Fruit fly (Drosophila melanogaster) whole organism, embryonic: ENCODE data around the gene Psn.

Experiments used
- Atf3 ChIP-seq: fragments of 200-800 bp; sonication (Bioruptor generic); optimal IDR thresholded peaks from 3 replicates; lab custom pipeline; 2016; ENCODE audit warnings: missing biosample characterization, missing genetic modification characterization
- CG10462 ChIP-seq: fragments of 200-800 bp; sonication (Bioruptor generic); optimal IDR thresholded peaks from 2 replicates; lab custom pipeline; 2016; ENCODE audit warnings: missing biosample characterization, missing genetic modification characterization
- CG11247 ChIP-seq: fragments of 200-800 bp; sonication (Bioruptor generic); IDR thresholded peaks from 2 replicates; pipeline ENCODE4 v1.3.6; 2022; ENCODE audit warnings: missing biosample characterization, missing genetic modification characterization
- CG11504 ChIP-seq: fragments of 200-800 bp; sonication (Bioruptor generic); optimal IDR thresholded peaks from 3 replicates; lab custom pipeline; 2019; ENCODE audit warnings: missing biosample characterization, mild to moderate bottlenecking, missing genetic modification characterization, moderate library complexity
- CG12659 ChIP-seq: fragments of 200-800 bp; sonication (Bioruptor generic); optimal IDR thresholded peaks from 3 replicates; lab custom pipeline; 2017; ENCODE audit warnings: mild to moderate bottlenecking, missing biosample characterization, missing genetic modification reagents, missing genetic modification characterization
- CG13894 ChIP-seq: fragments of 200-800 bp; sonication (Bioruptor generic); optimal IDR thresholded peaks from 3 replicates; lab custom pipeline; 2018; ENCODE audit warnings: missing biosample characterization, mild to moderate bottlenecking, missing genetic modification characterization, moderate library complexity
- CG14667 ChIP-seq: fragments of 200-800 bp; sonication (Bioruptor generic); IDR thresholded peaks from 2 replicates; pipeline ENCODE4 v1.3.6; 2022; ENCODE audit warnings: missing biosample characterization, missing genetic modification characterization
- CG16779 ChIP-seq: fragments of 200-800 bp; sonication (Bioruptor generic); IDR thresholded peaks from 2 replicates; pipeline ENCODE4 v1.3.6; 2022; ENCODE audit warnings: missing biosample characterization, missing genetic modification characterization
- CG1832 ChIP-seq: fragments of 200-800 bp; sonication (Bioruptor generic); optimal IDR thresholded peaks from 2 replicates; lab custom pipeline; 2017; ENCODE audit warnings: missing biosample characterization, mild to moderate bottlenecking, missing genetic modification characterization, inconsistent platforms
- CG18476 ChIP-seq: fragments of 200-800 bp; sonication (Bioruptor generic); optimal IDR thresholded peaks from 2 replicates; lab custom pipeline; 2016; ENCODE audit warnings: missing biosample characterization, mild to moderate bottlenecking, missing genetic modification characterization
- CG2678 ChIP-seq: fragments of 200-800 bp; sonication (Bioruptor generic); optimal IDR thresholded peaks from 3 replicates; lab custom pipeline; 2019; ENCODE audit warnings: missing biosample characterization, mild to moderate bottlenecking, missing genetic modification characterization, moderate library complexity
- CG3163 ChIP-seq: fragments of 200-800 bp; sonication (Bioruptor generic); optimal IDR thresholded peaks from 3 replicates; lab custom pipeline; 2016; ENCODE audit warnings: missing biosample characterization, missing genetic modification characterization
- CG32772 ChIP-seq: fragments of 200-800 bp; sonication (Bioruptor generic); IDR thresholded peaks from 2 replicates; pipeline ENCODE4 v1.3.6; 2022; ENCODE audit warnings: missing biosample characterization, missing genetic modification characterization
- CG4360 ChIP-seq: fragments of 200-800 bp; sonication (Bioruptor generic); IDR thresholded peaks from 2 replicates; pipeline ENCODE4 v1.3.6; 2022; ENCODE audit warnings: missing biosample characterization, missing genetic modification characterization
- CG43689 ChIP-seq: fragments of 200-800 bp; sonication (Bioruptor generic); IDR thresholded peaks from 2 replicates; pipeline ENCODE4 v1.3.6; 2022; ENCODE audit warnings: missing biosample characterization, missing genetic modification characterization
- CG7963 ChIP-seq: fragments of 200-800 bp; sonication (Bioruptor generic); IDR thresholded peaks from 3 replicates; pipeline ENCODE4 v1.3.6; 2022; ENCODE audit warnings: missing biosample characterization, missing genetic modification characterization; ENCODE audit not compliant: partially characterized antibody
- CG8478 ChIP-seq: fragments of >200 bp; optimal IDR thresholded peaks from 2 replicates; lab custom pipeline; 2018
- CrebB ChIP-seq: fragments of 200-800 bp; sonication (Bioruptor generic); optimal IDR thresholded peaks from 3 replicates; lab custom pipeline; 2018; ENCODE audit warnings: missing biosample characterization, mild to moderate bottlenecking, missing genetic modification characterization
- Dip2 ChIP-seq: fragments of 200-800 bp; sonication (Bioruptor generic); IDR thresholded peaks from 2 replicates; pipeline ENCODE4 v1.3.6; 2022; ENCODE audit warnings: missing biosample characterization, missing genetic modification characterization
- E2f2 ChIP-seq: fragments of 200-800 bp; sonication (Bioruptor generic); IDR thresholded peaks from 2 replicates; pipeline ENCODE4 v1.3.6; 2022; ENCODE audit warnings: missing biosample characterization, missing genetic modification characterization
- Lim3 ChIP-seq: fragments of 200-800 bp; sonication (Bioruptor generic); IDR thresholded peaks from 2 replicates; pipeline ENCODE4 v1.3.6; 2022; ENCODE audit warnings: missing biosample characterization, missing genetic modification characterization
- MTF-1 ChIP-seq: fragments of 200-800 bp; sonication (Bioruptor generic); optimal IDR thresholded peaks from 2 replicates; lab custom pipeline; 2018; ENCODE audit warnings: missing biosample characterization, mild to moderate bottlenecking, missing genetic modification characterization, borderline replicate concordance
- Mes4 ChIP-seq: fragments of 200-800 bp; sonication (Bioruptor generic); optimal IDR thresholded peaks from 2 replicates; lab custom pipeline; 2016; ENCODE audit warnings: missing biosample characterization, missing genetic modification characterization
- Pdp1 ChIP-seq, 2 experiments: fragments of 200-800 bp; sonication (Bioruptor generic); optimal IDR thresholded peaks; 3 replicates each; lab custom pipeline; 2016; ENCODE audit warnings: missing biosample characterization in 2 of 2, missing genetic modification characterization in 2 of 2, mild to moderate bottlenecking in 1 of 2, moderate library complexity in 1 of 2
- Side ChIP-seq: fragments of 200-800 bp; sonication (Bioruptor generic); optimal IDR thresholded peaks from 2 replicates; lab custom pipeline; 2016; ENCODE audit warnings: missing biosample characterization, missing genetic modification characterization
- bab2 ChIP-seq: fragments of 200-800 bp; sonication (Bioruptor generic); optimal IDR thresholded peaks from 2 replicates; lab custom pipeline; 2016; ENCODE audit warnings: missing biosample characterization, missing genetic modification characterization
- bbx ChIP-seq: fragments of 200-800 bp; sonication (Bioruptor generic); IDR thresholded peaks from 2 replicates; pipeline ENCODE4 v1.3.6; 2022; ENCODE audit warnings: missing biosample characterization, missing genetic modification characterization; ENCODE audit not compliant: partially characterized antibody
- bigmax ChIP-seq: fragments of 200-800 bp; sonication (Bioruptor generic); optimal IDR thresholded peaks from 2 replicates; lab custom pipeline; 2018; ENCODE audit warnings: missing biosample characterization, mild to moderate bottlenecking, missing genetic modification characterization
- bsh ChIP-seq, 2 experiments: fragments of 200-800 bp; sonication (Bioruptor generic); optimal IDR thresholded peaks; 2 replicates each; lab custom pipeline; 2017 to 2018; ENCODE audit warnings: mild to moderate bottlenecking in 2 of 2, missing biosample characterization in 2 of 2, missing genetic modification characterization in 2 of 2, moderate library complexity in 1 of 2
- btn ChIP-seq: fragments of 200-800 bp; sonication (Bioruptor generic); optimal IDR thresholded peaks from 2 replicates; lab custom pipeline; 2016; ENCODE audit warnings: missing biosample characterization, missing genetic modification characterization
- cas ChIP-seq: fragments of 200-800 bp; sonication (Bioruptor generic); IDR thresholded peaks from 2 replicates; pipeline ENCODE4 v1.3.6; 2022; ENCODE audit warnings: missing biosample characterization, missing genetic modification characterization
- cwo ChIP-seq: fragments of 200-800 bp; sonication (Bioruptor generic); optimal IDR thresholded peaks from 3 replicates; lab custom pipeline; 2017; ENCODE audit warnings: missing biosample characterization, missing genetic modification characterization, mild to moderate bottlenecking, moderate library complexity, missing genetic modification reagents
- danr ChIP-seq: fragments of 200-800 bp; sonication (Bioruptor generic); IDR thresholded peaks from 2 replicates; pipeline ENCODE4 v1.3.6; 2022; ENCODE audit warnings: missing biosample characterization, missing genetic modification characterization
- dmrt99B ChIP-seq: fragments of 200-800 bp; sonication (Bioruptor generic); optimal IDR thresholded peaks from 2 replicates; lab custom pipeline; 2018; ENCODE audit warnings: missing biosample characterization, mild to moderate bottlenecking, missing genetic modification characterization, moderate library complexity
- fd3F ChIP-seq: fragments of 200-800 bp; sonication (Bioruptor generic); optimal IDR thresholded peaks from 2 replicates; lab custom pipeline; 2018; ENCODE audit warnings: missing biosample characterization, mild to moderate bottlenecking, missing genetic modification characterization, moderate library complexity
- grn ChIP-seq: fragments of 200-800 bp; sonication (Bioruptor generic); optimal IDR thresholded peaks from 3 replicates; lab custom pipeline; 2017; ENCODE audit warnings: missing biosample characterization, missing genetic modification characterization
- ham ChIP-seq: fragments of 200-800 bp; sonication (Bioruptor generic); IDR thresholded peaks from 2 replicates; pipeline ENCODE4 v1.3.6; 2022; ENCODE audit warnings: missing biosample characterization, missing genetic modification characterization
- hb ChIP-seq: fragments of 200-800 bp; sonication (Bioruptor generic); IDR thresholded peaks from 3 replicates; pipeline ENCODE4 v1.3.6; 2022; ENCODE audit warnings: missing biosample characterization, missing genetic modification characterization; ENCODE audit not compliant: partially characterized antibody
- kah ChIP-seq: fragments of 200-800 bp; sonication (Bioruptor generic); optimal IDR thresholded peaks from 2 replicates; lab custom pipeline; 2018; ENCODE audit warnings: missing biosample characterization, mild to moderate bottlenecking, missing genetic modification characterization
- luna ChIP-seq: fragments of 200-800 bp; sonication (Bioruptor generic); optimal IDR thresholded peaks from 2 replicates; lab custom pipeline; 2016; ENCODE audit warnings: missing biosample characterization, missing genetic modification characterization
- nerfin-2 ChIP-seq: fragments of 200-800 bp; sonication (Bioruptor generic); IDR thresholded peaks from 2 replicates; pipeline ENCODE4 v1.3.6; 2022; ENCODE audit warnings: missing biosample characterization, missing genetic modification characterization; ENCODE audit not compliant: partially characterized antibody
- pnt ChIP-seq: fragments of 200-800 bp; sonication (Bioruptor generic); optimal IDR thresholded peaks from 3 replicates; lab custom pipeline; 2016; ENCODE audit warnings: missing biosample characterization, missing genetic modification characterization
- schlank ChIP-seq: fragments of 200-800 bp; sonication (Bioruptor generic); optimal IDR thresholded peaks from 2 replicates; lab custom pipeline; 2018; ENCODE audit warnings: missing biosample characterization, mild to moderate bottlenecking, missing genetic modification characterization
- sna ChIP-seq: fragments of 200-800 bp; sonication (Bioruptor generic); IDR thresholded peaks from 2 replicates; pipeline ENCODE4 v1.3.6; 2022; ENCODE audit warnings: missing biosample characterization, missing genetic modification characterization; ENCODE audit not compliant: partially characterized antibody
- tap ChIP-seq: fragments of 200-800 bp; optimal IDR thresholded peaks from 3 replicates; lab custom pipeline; 2019; ENCODE audit warnings: missing biosample characterization, mild to moderate bottlenecking, missing genetic modification characterization, moderate library complexity
- trem ChIP-seq: fragments of 200-800 bp; optimal IDR thresholded peaks from 3 replicates; lab custom pipeline; 2019; ENCODE audit warnings: missing biosample characterization, mild to moderate bottlenecking, missing genetic modification characterization, moderate library complexity
- unpg ChIP-seq: fragments of 200-800 bp; sonication (Bioruptor generic); optimal IDR thresholded peaks from 3 replicates; lab custom pipeline; 2018; ENCODE audit warnings: missing biosample characterization, mild to moderate bottlenecking, missing genetic modification characterization, moderate library complexity

Gene Psn

DNA sequence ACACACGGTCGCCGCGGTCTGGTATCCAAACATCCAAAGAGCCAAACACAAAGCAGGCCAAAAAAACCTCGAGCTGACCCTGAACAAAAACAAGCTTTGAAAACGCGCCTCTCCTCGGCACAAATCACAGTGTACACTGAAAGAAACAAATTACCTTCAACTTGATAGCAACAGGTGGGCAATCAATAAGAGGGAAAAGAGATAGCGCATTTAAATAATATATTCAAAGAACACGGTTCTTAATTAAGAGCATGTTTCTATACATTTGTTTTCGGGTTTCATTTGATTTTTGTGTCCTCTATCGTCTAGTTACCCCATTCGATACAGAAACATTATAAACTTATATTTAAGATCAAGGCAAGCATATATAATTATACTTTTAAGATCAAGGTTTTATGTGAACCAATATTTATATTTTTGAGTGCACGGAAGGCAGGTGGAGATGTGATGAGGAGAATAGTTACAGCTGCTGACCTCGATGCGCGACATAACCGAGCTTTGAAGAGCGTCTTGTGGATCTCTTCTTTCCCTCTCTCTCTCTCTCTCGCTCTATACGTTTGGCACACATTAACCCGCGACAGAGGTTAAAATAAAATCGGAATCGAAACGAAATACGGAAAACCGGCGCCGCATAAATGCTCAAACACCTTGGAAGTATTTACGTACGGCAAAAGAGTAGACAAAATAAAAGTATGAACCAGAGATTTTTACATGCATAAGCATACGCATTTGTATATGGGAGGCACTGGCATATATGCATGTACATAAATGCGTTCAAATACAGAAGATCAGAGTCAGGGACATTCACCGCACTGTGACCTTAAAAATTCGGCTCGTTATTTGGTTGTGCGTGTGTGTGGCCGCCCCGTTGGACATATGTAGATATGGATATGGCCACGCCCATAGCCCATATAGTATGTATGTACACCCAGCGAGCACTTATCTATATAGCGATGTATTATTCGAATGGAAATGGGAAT, 33.7 kb upstream of the Psn start (continued):
- TF ChIP-seq CG16779 (GFP tag; lab: Robert Waterston, UW) = no peak
- TF ChIP-seq bab2 (GFP tag; lab: Kevin White, UChicago) = peak; percentile 71
- TF ChIP-seq Pdp1 (GFP tag; optimal IDR thresholded peaks at IDR 0.05; lab: Kevin White, UChicago) = peak; percentile 69 to 85
- TF ChIP-seq bigmax (GFP tag; lab: Kevin White, UChicago) = no peak
- TF ChIP-seq fd3F (GFP tag; lab: Kevin White, UChicago) = peak; percentile 86
- TF ChIP-seq CG1832 (GFP tag; lab: Kevin White, UChicago) = peak; percentile 38
- TF ChIP-seq cas (GFP tag; lab: Robert Waterston, UW) = no peak
- TF ChIP-seq CG11504 (tag; lab: Kevin White, UChicago) = peak; percentile 92
- peak; percentile 58 to 82 for TF ChIP-seq bsh (GFP tag; optimal IDR thresholded peaks at IDR 0.05; lab: Kevin White, UChicago)
- peak; percentile 77 for TF ChIP-seq trem (tag; lab: Kevin White, UChicago)
- peak; percentile 50; the same call in 1 of the 2 replicates for TF ChIP-seq E2f2
- TF ChIP-seq luna (GFP tag; lab: Kevin White, UChicago) = no peak
- peak; percentile 54 for TF ChIP-seq grn
- 0 out of 2 replicates have a peak, but pooled peaks have one; percentile 28 for TF ChIP-seq CG11247 (GFP tag; lab: Robert Waterston, UW)
- TF ChIP-seq hb = no peak
- peak; percentile 42; the same call in 1 of the 2 replicates for TF ChIP-seq ham (GFP tag; lab: Robert Waterston, UW)
- TF ChIP-seq schlank (tag; lab: Kevin White, UChicago) = peak; percentile 29
- TF ChIP-seq kah (GFP tag; lab: Kevin White, UChicago) = peak; percentile 93
- peak; percentile 67 for TF ChIP-seq CG13894 (tag; lab: Kevin White, UChicago)
- TF ChIP-seq pnt = peak; percentile 66
- peak; percentile 57; the same call in 1 of the 2 replicates for TF ChIP-seq danr (GFP tag; lab: Robert Waterston, UW)
- TF ChIP-seq CG3163 (GFP tag; lab: Kevin White, UChicago) = peak; percentile 13
- TF ChIP-seq bbx (GFP tag; lab: Robert Waterston, UW) = no peak
- TF ChIP-seq MTF-1 (GFP tag; lab: Kevin White, UChicago) = no peak
- TF ChIP-seq CG10462 (GFP tag; lab: Kevin White, UChicago) = peak; percentile 76
- peak; percentile 23; the same call in 1 of the 2 replicates for TF ChIP-seq CG32772 (GFP tag; lab: Robert Waterston, UW)
- peak; percentile 90 for TF ChIP-seq CG12659 (GFP tag; lab: Kevin White, UChicago)
- peak; percentile 89 for TF ChIP-seq unpg (GFP tag; lab: Kevin White, UChicago)
- peak; percentile 83 for TF ChIP-seq tap (tag; lab: Kevin White, UChicago)
- TF ChIP-seq Lim3 (GFP tag; lab: Robert Waterston, UW) = 0 out of 2 replicates have a peak, but pooled peaks have one; percentile 15
- peak; percentile 93 for TF ChIP-seq dmrt99B (tag; lab: Kevin White, UChicago)
- peak; percentile 18 for TF ChIP-seq btn
- TF ChIP-seq CG18476 (GFP tag; lab: Kevin White, UChicago) = peak; percentile 74
- TF ChIP-seq cwo (GFP tag; lab: Kevin White, UChicago) = peak; percentile 81
- peak; percentile 93 for TF ChIP-seq CG2678 (tag; lab: Kevin White, UChicago)
- no peak for TF ChIP-seq CG7963 (GFP tag; lab: Robert Waterston, UW)
- no peak for TF ChIP-seq nerfin-2
- no peak for TF ChIP-seq sna (GFP tag; lab: Robert Waterston, UW)
- TF ChIP-seq CG8478 (lab: Kevin White, UChicago) = no peak
- 0 out of 2 replicates have a peak, but pooled peaks have one; percentile 24 for TF ChIP-seq CG43689 (GFP tag; lab: Robert Waterston, UW)
- TF ChIP-seq Atf3 (GFP tag; lab: Kevin White, UChicago) = peak; percentile 41
- no peak for TF ChIP-seq Dip2 (GFP tag; lab: Robert Waterston, UW)
- peak; percentile 55 for TF ChIP-seq Side (GFP tag; lab: Kevin White, UChicago)
- TF ChIP-seq Mes4 (GFP tag; lab: Kevin White, UChicago) = peak; percentile 42
- peak; percentile 71 for TF ChIP-seq CrebB
- TF ChIP-seq CG4360 = no peak
- TF ChIP-seq CG14667 = peak; percentile 47
